Comparison of ENCODE assay signal across 1 fruit fly cellular context in the genomic region with DNA sequence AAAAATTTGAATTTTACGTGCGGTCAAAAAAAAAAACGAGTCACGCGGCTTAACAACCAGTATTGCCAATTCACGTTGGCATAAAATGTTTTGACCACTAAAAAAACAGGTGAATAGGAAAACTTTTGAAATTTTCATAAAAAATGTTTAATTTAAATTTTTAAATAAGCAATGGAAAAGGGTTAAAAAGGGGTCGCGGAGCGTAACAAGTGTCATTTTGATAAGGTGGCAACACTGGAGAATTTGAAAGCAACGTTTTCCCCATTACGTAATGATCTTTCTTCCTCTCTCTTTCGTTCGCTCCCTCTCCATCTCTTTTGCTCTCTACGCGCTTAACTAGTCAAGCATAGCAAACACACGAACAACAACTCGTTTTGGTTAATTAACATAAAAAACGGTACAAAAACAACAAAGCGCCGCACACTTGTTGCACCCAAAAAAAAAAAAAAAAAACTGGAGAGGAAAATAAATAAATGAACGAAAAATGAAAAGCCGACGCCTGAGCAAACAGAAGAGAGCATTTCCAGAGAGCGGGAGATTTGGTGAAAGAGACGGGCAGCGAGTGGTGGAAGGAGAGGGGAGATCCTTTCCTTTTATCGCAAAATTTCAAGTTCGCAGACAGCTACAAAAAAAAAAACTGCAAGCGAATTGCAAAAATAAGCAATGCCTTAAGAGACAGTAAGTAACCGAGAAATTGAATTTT.
TF ChIP-seq lines count a peak whose summit lies in the region.

No protein-coding gene starts in this region.

TF ChIP-seq in whole organism, embryonic, 481 proteins besides CTCF, POLR2A, EP300 and RAD21 (continued from another document and continues in another):
- TF ChIP-seq amos (GFP tag; IDR thresholded peaks at IDR 0.05; lab: Robert Waterston, UW; ENCODE audit: partially characterized antibody), result no peak
- no peak for TF ChIP-seq Sry-β (GFP tag; optimal IDR thresholded peaks at IDR 0.05; lab: Kevin White, UChicago)
- TF ChIP-seq Lpt (GFP tag; optimal IDR thresholded peaks at IDR 0.05; lab: Kevin White, UChicago), result no peak
- TF ChIP-seq CG4854 (GFP tag; optimal IDR thresholded peaks at IDR 0.05; lab: Kevin White, UChicago), result no peak
- TF ChIP-seq CG15073 (GFP tag; optimal IDR thresholded peaks at IDR 0.05; lab: Kevin White, UChicago), result peak; percentile 5
- TF ChIP-seq CG6765 (GFP tag; optimal IDR thresholded peaks at IDR 0.05; lab: Kevin White, UChicago), result no peak
- peak; percentile 76; the same call in 2 of the 3 replicates for TF ChIP-seq Optix (GFP tag; IDR thresholded peaks at IDR 0.05; lab: Robert Waterston, UW)
- TF ChIP-seq CG17912 (GFP tag; optimal IDR thresholded peaks at IDR 0.05; lab: Kevin White, UChicago), result no peak
- no peak for TF ChIP-seq GATAe (GFP tag; conservative IDR thresholded peaks at IDR 0.05; lab: Robert Waterston, UW)
- peak; percentile 73 for TF ChIP-seq row (GFP tag; IDR thresholded peaks at IDR 0.05; lab: Robert Waterston, UW)
- no peak for TF ChIP-seq CG11560 (tag; IDR thresholded peaks at IDR 0.05; lab: Robert Waterston, UW)
- no peak for TF ChIP-seq CG3163 (GFP tag; optimal IDR thresholded peaks at IDR 0.05; lab: Kevin White, UChicago)
- no peak for TF ChIP-seq hb (GFP tag; IDR thresholded peaks at IDR 0.05; lab: Robert Waterston, UW; ENCODE audit: partially characterized antibody)
- TF ChIP-seq esg (GFP tag; conservative IDR thresholded peaks at IDR 0.05; lab: Robert Waterston, UW), result peak; percentile 72
- peak; percentile 25 for TF ChIP-seq Ravus (GFP tag; IDR thresholded peaks at IDR 0.05; lab: Robert Waterston, UW)
- peak; percentile 40 for TF ChIP-seq NK7.1 (GFP tag; optimal IDR thresholded peaks at IDR 0.05; lab: Kevin White, UChicago)
- peak; percentile 27 for TF ChIP-seq CG33213 (GFP tag; optimal IDR thresholded peaks at IDR 0.05; lab: Kevin White, UChicago)
- peak; percentile 33 for TF ChIP-seq Bdp1 (GFP tag; optimal IDR thresholded peaks at IDR 0.05; lab: Kevin White, UChicago)
- no peak for TF ChIP-seq emc (GFP tag; optimal IDR thresholded peaks at IDR 0.05; lab: Kevin White, UChicago)
- TF ChIP-seq odd (GFP tag; optimal IDR thresholded peaks at IDR 0.05; lab: Kevin White, UChicago), result peak; percentile 62
- peak; percentile 74 for TF ChIP-seq scrt (GFP tag; optimal IDR thresholded peaks at IDR 0.05; lab: Kevin White, UChicago)
- peak; percentile 60; the same call in 1 of the 2 replicates for TF ChIP-seq Rx (GFP tag; IDR thresholded peaks at IDR 0.05; lab: Robert Waterston, UW)
- TF ChIP-seq CG11723 (GFP tag; optimal IDR thresholded peaks at IDR 0.05; lab: Kevin White, UChicago), result peak; percentile 56
- TF ChIP-seq CG10267 (tag; optimal IDR thresholded peaks at IDR 0.05; lab: Kevin White, UChicago), result peak; percentile 68
- peak; percentile 77 for TF ChIP-seq D19A (tag; optimal IDR thresholded peaks at IDR 0.05; lab: Kevin White, UChicago)
- TF ChIP-seq B-H2 (GFP tag; optimal IDR thresholded peaks at IDR 0.05; lab: Kevin White, UChicago), result no peak
- no peak for TF ChIP-seq unc-4 (GFP tag; IDR thresholded peaks at IDR 0.05; lab: Robert Waterston, UW; ENCODE audit: partially characterized antibody)
- peak; percentile 87 for TF ChIP-seq unpg (GFP tag; optimal IDR thresholded peaks at IDR 0.05; lab: Kevin White, UChicago)
- no peak for TF ChIP-seq fd102C (GFP tag; optimal IDR thresholded peaks at IDR 0.05; lab: Kevin White, UChicago)
- TF ChIP-seq CG13624 (GFP tag; optimal IDR thresholded peaks at IDR 0.05; lab: Kevin White, UChicago), result peak; percentile 47
- peak; percentile 35 for TF ChIP-seq maf-S (GFP tag; optimal IDR thresholded peaks at IDR 0.05; lab: Kevin White, UChicago)
- TF ChIP-seq CG17328 (GFP tag; IDR thresholded peaks at IDR 0.05; lab: Robert Waterston, UW), result peak; percentile 85
- TF ChIP-seq nmo (GFP tag; optimal IDR thresholded peaks at IDR 0.05; lab: Kevin White, UChicago), result peak; percentile 84
- TF ChIP-seq ato (GFP tag; IDR thresholded peaks at IDR 0.05; lab: Robert Waterston, UW; ENCODE audit: partially characterized antibody), result no peak
- TF ChIP-seq pfk (GFP tag; optimal IDR thresholded peaks at IDR 0.05; lab: Kevin White, UChicago), result no peak
- peak; percentile 57 for TF ChIP-seq CG15011 (GFP tag; optimal IDR thresholded peaks at IDR 0.05; lab: Kevin White, UChicago)
- TF ChIP-seq sens (GFP tag; lab: Kevin White, UChicago), result peak; percentile 96
- no peak for TF ChIP-seq Hey (tag; optimal IDR thresholded peaks at IDR 0.05; lab: Kevin White, UChicago)
- peak; percentile 19 for TF ChIP-seq ftz-f1 (GFP tag; optimal IDR thresholded peaks at IDR 0.05; lab: Kevin White, UChicago)
- peak; percentile 62; the same call in 2 of the 3 replicates for TF ChIP-seq so (GFP tag; IDR thresholded peaks at IDR 0.05; lab: Robert Waterston, UW)
- no peak for TF ChIP-seq toy (GFP tag; IDR thresholded peaks at IDR 0.05; lab: Robert Waterston, UW)
- no peak for TF ChIP-seq klu (GFP tag; IDR thresholded peaks at IDR 0.05; lab: Robert Waterston, UW)
- no peak for TF ChIP-seq hbn (GFP tag; IDR thresholded peaks at IDR 0.05; lab: Robert Waterston, UW; ENCODE audit: partially characterized antibody)
- no peak for TF ChIP-seq CHES-1-like (GFP tag; optimal IDR thresholded peaks at IDR 0.05; lab: Kevin White, UChicago)
- TF ChIP-seq Mes4 (GFP tag; optimal IDR thresholded peaks at IDR 0.05; lab: Kevin White, UChicago), result peak; percentile 65
- peak in 1 of 2 experiments; percentile 93 for TF ChIP-seq eve (GFP tag; optimal IDR thresholded peaks at IDR 0.05; lab: Kevin White, UChicago)
- no peak for TF ChIP-seq CG6791 (GFP tag; IDR thresholded peaks at IDR 0.05; lab: Robert Waterston, UW; ENCODE audit: partially characterized antibody)
- peak; percentile 66 for TF ChIP-seq CG8290 (GFP tag; optimal IDR thresholded peaks at IDR 0.05; lab: Kevin White, UChicago)
- TF ChIP-seq CG8290 (tag; optimal IDR thresholded peaks at IDR 0.05; lab: Kevin White, UChicago), result peak in 1 of 2 experiments; percentile 63
- peak; percentile 47 for TF ChIP-seq CG4328 (GFP tag; optimal IDR thresholded peaks at IDR 0.05; lab: Kevin White, UChicago)
- TF ChIP-seq HLHmδ (GFP tag; optimal IDR thresholded peaks at IDR 0.05; lab: Kevin White, UChicago), result no peak
- no peak for TF ChIP-seq Neu2 (GFP tag; optimal IDR thresholded peaks at IDR 0.05; lab: Kevin White, UChicago; ENCODE audit: borderline replicate concordance)
- peak; percentile 51 for TF ChIP-seq HmgZ (tag; optimal IDR thresholded peaks at IDR 0.05; lab: Kevin White, UChicago)
- TF ChIP-seq tll (GFP tag; optimal IDR thresholded peaks at IDR 0.05; lab: Kevin White, UChicago), result no peak
- TF ChIP-seq CG1529 (GFP tag; optimal IDR thresholded peaks at IDR 0.05; lab: Kevin White, UChicago), result peak; percentile 82
- no peak for TF ChIP-seq fu2 (GFP tag; optimal IDR thresholded peaks at IDR 0.05; lab: Kevin White, UChicago)
- TF ChIP-seq dmrt11E (tag; optimal IDR thresholded peaks at IDR 0.05; lab: Kevin White, UChicago), result peak; percentile 73
- no peak for TF ChIP-seq sc (optimal IDR thresholded peaks at IDR 0.05; lab: Kevin White, UChicago)
- peak; percentile 66 for TF ChIP-seq sc (GFP tag; optimal IDR thresholded peaks at IDR 0.05; lab: Kevin White, UChicago)
- TF ChIP-seq CG4360 (GFP tag; IDR thresholded peaks at IDR 0.05; lab: Robert Waterston, UW), result peak; percentile 57; the same call in 1 of the 2 replicates
- TF ChIP-seq insv (GFP tag; optimal IDR thresholded peaks at IDR 0.05; lab: Kevin White, UChicago), result no peak
- no peak for TF ChIP-seq zf30C (GFP tag; optimal IDR thresholded peaks at IDR 0.05; lab: Kevin White, UChicago)
- TF ChIP-seq kni (GFP tag; optimal IDR thresholded peaks at IDR 0.05; lab: Kevin White, UChicago), result peak; percentile 71
- TF ChIP-seq jumu (GFP tag; optimal IDR thresholded peaks at IDR 0.05; lab: Kevin White, UChicago), result no peak
- TF ChIP-seq ab (GFP tag; optimal IDR thresholded peaks at IDR 0.05; lab: Kevin White, UChicago), result no peak
- TF ChIP-seq D (optimal IDR thresholded peaks at IDR 0.05; lab: Kevin White, UChicago), result no peak
- TF ChIP-seq D (GFP tag; optimal IDR thresholded peaks at IDR 0.05; lab: Kevin White, UChicago), result peak; percentile 81
- TF ChIP-seq CG30403 (GFP tag; optimal IDR thresholded peaks at IDR 0.05; lab: Kevin White, UChicago), result peak; percentile 69
- TF ChIP-seq CG12104 (GFP tag; optimal IDR thresholded peaks at IDR 0.05; lab: Kevin White, UChicago), result no peak
- TF ChIP-seq NfI (GFP tag; optimal IDR thresholded peaks at IDR 0.05; lab: Kevin White, UChicago), result peak; percentile 73
- TF ChIP-seq Mrtf (GFP tag; IDR thresholded peaks at IDR 0.05; lab: Robert Waterston, UW), result peak; percentile 61; the same call in 2 of the 3 replicates
- TF ChIP-seq ssp (GFP tag; IDR thresholded peaks at IDR 0.05; lab: Robert Waterston, UW), result peak; percentile 62
- peak; percentile 62 for TF ChIP-seq CG1233 (GFP tag; optimal IDR thresholded peaks at IDR 0.05; lab: Kevin White, UChicago)
- peak; percentile 85 for TF ChIP-seq Xrp1 (GFP tag; IDR thresholded peaks at IDR 0.05; lab: Robert Waterston, UW)
- no peak for TF ChIP-seq cad (GFP tag; optimal IDR thresholded peaks at IDR 0.05; lab: Kevin White, UChicago)
- TF ChIP-seq H15 (GFP tag; IDR thresholded peaks at IDR 0.05; lab: Robert Waterston, UW), result peak; percentile 60; the same call in 2 of the 3 replicates
- TF ChIP-seq CG17361 (GFP tag; IDR thresholded peaks at IDR 0.05; lab: Robert Waterston, UW), result peak; percentile 72
- TF ChIP-seq sima (GFP tag; optimal IDR thresholded peaks at IDR 0.05; lab: Kevin White, UChicago), result no peak
- TF ChIP-seq Fer2 (tag; optimal IDR thresholded peaks at IDR 0.05; lab: Kevin White, UChicago), result no peak
- TF ChIP-seq CG7745 (tag; optimal IDR thresholded peaks at IDR 0.05; lab: Kevin White, UChicago), result no peak
- peak; percentile 61 for TF ChIP-seq CG17568 (GFP tag; optimal IDR thresholded peaks at IDR 0.05; lab: Kevin White, UChicago)
- no peak for TF ChIP-seq gfzf (GFP tag; optimal IDR thresholded peaks at IDR 0.05; lab: Kevin White, UChicago)
- TF ChIP-seq Sry-δ (GFP tag; optimal IDR thresholded peaks at IDR 0.05; lab: Kevin White, UChicago), result peak; percentile 11
- peak; percentile 85 for TF ChIP-seq ken (GFP tag; IDR thresholded peaks at IDR 0.05; lab: Robert Waterston, UW)
- peak; percentile 81 for TF ChIP-seq sisA (GFP tag; IDR thresholded peaks at IDR 0.05; lab: Robert Waterston, UW)
- TF ChIP-seq mld (GFP tag; IDR thresholded peaks at IDR 0.05; lab: Robert Waterston, UW; ENCODE audit: partially characterized antibody), result no peak
- TF ChIP-seq CG5180 (GFP tag; optimal IDR thresholded peaks at IDR 0.05; lab: Kevin White, UChicago), result peak; percentile 72
- peak; percentile 90 for TF ChIP-seq oc (tag; optimal IDR thresholded peaks at IDR 0.05; lab: Kevin White, UChicago)
- TF ChIP-seq CG15601 (tag; optimal IDR thresholded peaks at IDR 0.05; lab: Kevin White, UChicago), result peak; percentile 87
- peak; percentile 52 for TF ChIP-seq CG8359 (GFP tag; optimal IDR thresholded peaks at IDR 0.05; lab: Kevin White, UChicago; ENCODE audit: borderline replicate concordance)
- no peak for TF ChIP-seq Hr39 (optimal IDR thresholded peaks at IDR 0.05; lab: Kevin White, UChicago)
- peak; percentile 52 for TF ChIP-seq Hand (GFP tag; optimal IDR thresholded peaks at IDR 0.05; lab: Kevin White, UChicago)
- no peak for TF ChIP-seq Dip2 (GFP tag; IDR thresholded peaks at IDR 0.05; lab: Robert Waterston, UW)
- 0 out of 3 replicates have a peak, but pooled peaks have one; percentile 66 for TF ChIP-seq CG2199 (GFP tag; IDR thresholded peaks at IDR 0.05; lab: Robert Waterston, UW)
- TF ChIP-seq CG11398 (GFP tag; optimal IDR thresholded peaks at IDR 0.05; lab: Kevin White, UChicago), result peak; percentile 49
- TF ChIP-seq wek (GFP tag; optimal IDR thresholded peaks at IDR 0.05; lab: Kevin White, UChicago), result no peak
- TF ChIP-seq pzg (GFP tag; optimal IDR thresholded peaks at IDR 0.05; lab: Kevin White, UChicago), result no peak
- peak; percentile 51; the same call in 1 of the 2 replicates for TF ChIP-seq dimm (GFP tag; IDR thresholded peaks at IDR 0.05; lab: Robert Waterston, UW)
- peak; percentile 75 for TF ChIP-seq ap (GFP tag; IDR thresholded peaks at IDR 0.05; lab: Robert Waterston, UW)
- TF ChIP-seq CG2712 (tag; optimal IDR thresholded peaks at IDR 0.05; lab: Kevin White, UChicago), result peak; percentile 81
- no peak for TF ChIP-seq Scr (GFP tag; IDR thresholded peaks at IDR 0.05; lab: Robert Waterston, UW; ENCODE audit: partially characterized antibody)
- peak; percentile 85 for TF ChIP-seq CG13424 (tag; optimal IDR thresholded peaks at IDR 0.05; lab: Kevin White, UChicago)
- TF ChIP-seq PHDP (tag; optimal IDR thresholded peaks at IDR 0.05; lab: Kevin White, UChicago), result peak; percentile 87
- peak; percentile 72 for TF ChIP-seq CG4707 (GFP tag; optimal IDR thresholded peaks at IDR 0.05; lab: Kevin White, UChicago)
- TF ChIP-seq MESR4 (GFP tag; optimal IDR thresholded peaks at IDR 0.05; lab: Kevin White, UChicago), result no peak
- no peak for TF ChIP-seq CG6175 (GFP tag; IDR thresholded peaks at IDR 0.05; lab: Robert Waterston, UW)
- TF ChIP-seq CG3847 (GFP tag; IDR thresholded peaks at IDR 0.05; lab: Robert Waterston, UW), result no peak
- peak; percentile 51 for TF ChIP-seq CG13296 (GFP tag; optimal IDR thresholded peaks at IDR 0.05; lab: Kevin White, UChicago)
- TF ChIP-seq CG30020 (tag; optimal IDR thresholded peaks at IDR 0.05; lab: Kevin White, UChicago), result peak; percentile 19
- TF ChIP-seq NC2α (GFP tag; optimal IDR thresholded peaks at IDR 0.05; lab: Kevin White, UChicago), result no peak
- peak; percentile 33 for TF ChIP-seq Hmx (GFP tag; optimal IDR thresholded peaks at IDR 0.05; lab: Kevin White, UChicago)
- no peak for TF ChIP-seq gro (GFP tag; optimal IDR thresholded peaks at IDR 0.05; lab: Kevin White, UChicago)
- TF ChIP-seq nerfin-1 (tag; optimal IDR thresholded peaks at IDR 0.05; lab: Kevin White, UChicago), result peak; percentile 80
- 0 out of 3 replicates have a peak, but pooled peaks have one; percentile 47 for TF ChIP-seq CG2889 (GFP tag; IDR thresholded peaks at IDR 0.05; lab: Robert Waterston, UW)
- TF ChIP-seq CG6813 (GFP tag; optimal IDR thresholded peaks at IDR 0.05; lab: Kevin White, UChicago), result peak; percentile 85
- TF ChIP-seq Deaf1 (tag; optimal IDR thresholded peaks at IDR 0.05; lab: Kevin White, UChicago), result peak; percentile 19
- TF ChIP-seq kay (GFP tag; optimal IDR thresholded peaks at IDR 0.05; lab: Kevin White, UChicago), result peak; percentile 1
- TF ChIP-seq CG3065 (GFP tag; optimal IDR thresholded peaks at IDR 0.05; lab: Kevin White, UChicago), result no peak
- TF ChIP-seq zfh1 (GFP tag; IDR thresholded peaks at IDR 0.05; lab: Robert Waterston, UW), result peak; percentile 85
- peak; percentile 73 for TF ChIP-seq tin (GFP tag; optimal IDR thresholded peaks at IDR 0.05; lab: Kevin White, UChicago)
- TF ChIP-seq CG32767 (GFP tag; IDR thresholded peaks at IDR 0.05; lab: Robert Waterston, UW), result peak; percentile 63; the same call in 1 of the 2 replicates
- TF ChIP-seq CG8478 (optimal IDR thresholded peaks at IDR 0.05; lab: Kevin White, UChicago), result no peak
